Worm (Caenorhabditis elegans) whole organism, midembryonic: ENCODE data around the gene T19B10.2.

Experiments
- T22C8.4 ChIP-seq: fragments of 200-800 bp; sonication (Bioruptor generic); IDR thresholded peaks from 2 replicates; pipeline ENCODE4 v1.3.6; 2022; ENCODE audit warnings: missing genetic modification characterization, missing compliant biosample characterization
- cog-1 ChIP-seq: sonication (generic microtip); optimal IDR thresholded peaks from 2 replicates; lab custom pipeline; 2016; ENCODE audit warnings: missing genetic modification characterization, missing compliant biosample characterization
- flt-1 ChIP-seq: fragments of 200-800 bp; sonication (Bioruptor generic); IDR thresholded peaks from 2 replicates; pipeline ENCODE4 v1.3.6; 2022; ENCODE audit warnings: missing genetic modification characterization, missing compliant biosample characterization
- klf-2 ChIP-seq: fragments of 200-800 bp; sonication (Bioruptor generic); conservative IDR thresholded peaks from 2 replicates; pipeline ENCODE4 v1.3.6; 2022; ENCODE audit warnings: missing genetic modification reagents, missing genetic modification characterization, missing compliant biosample characterization
- med-1 ChIP-seq: sonication (generic microtip); optimal IDR thresholded peaks from 2 replicates; lab custom pipeline; 2017; ENCODE audit warnings: missing genetic modification characterization, mild to moderate bottlenecking, missing compliant biosample characterization, antibody characterized with exemption, missing genetic modification reagents; ENCODE audit not compliant: insufficient read depth
- ref-1 ChIP-seq: fragments of 200-800 bp; sonication (Bioruptor generic); conservative IDR thresholded peaks from 2 replicates; pipeline ENCODE4 v1.3.6; 2022; ENCODE audit warnings: missing genetic modification reagents, missing genetic modification characterization, missing compliant biosample characterization
- tab-1 ChIP-seq: fragments of 200-800 bp; sonication (Bioruptor generic); IDR thresholded peaks from 2 replicates; pipeline ENCODE4 v1.3.6; 2022; ENCODE audit warnings: missing genetic modification characterization, missing compliant biosample characterization
- ztf-23 ChIP-seq: fragments of 200-800 bp; sonication (Bioruptor generic); IDR thresholded peaks from 2 replicates; pipeline ENCODE4 v1.3.6; 2022; ENCODE audit warnings: missing genetic modification reagents, missing genetic modification characterization, missing compliant biosample characterization
- ztf-29 ChIP-seq: fragments of 200-800 bp; sonication (Bioruptor generic); IDR thresholded peaks from 2 replicates; pipeline ENCODE4 v1.3.6; 2022; ENCODE audit warnings: missing genetic modification reagents, missing genetic modification characterization, missing compliant biosample characterization

T19B10.2 gene

ce11 chrV:11198094-11198493 lies 23.0 kb upstream of the T19B10.2 start:
- TF ChIP-seq klf-2 (GFP tag; lab: Robert Waterston, UW) (no peak), cog-1 (tag; lab: Kevin White, UChicago) (no peak), tab-1 (no peak), T22C8.4 (GFP tag; lab: Robert Waterston, UW) (no peak), ref-1 (GFP tag; lab: Robert Waterston, UW) (no peak), med-1 (no peak), ztf-29 (GFP tag; lab: Robert Waterston, UW) (no peak), flt-1 (GFP tag; lab: Robert Waterston, UW) (no peak), ztf-23 (GFP tag; lab: Robert Waterston, UW) (no peak)

ce11 chrV:11199497-11199896 lies 21.6 kb upstream of the T19B10.2 start:
- no peak for TF ChIP-seq ref-1 (GFP tag; lab: Robert Waterston, UW)
- no peak for TF ChIP-seq ztf-23 (GFP tag; lab: Robert Waterston, UW)
- no peak for TF ChIP-seq klf-2 (GFP tag; lab: Robert Waterston, UW)
- TF ChIP-seq ztf-29 (GFP tag; lab: Robert Waterston, UW): no peak
- TF ChIP-seq flt-1 (GFP tag; lab: Robert Waterston, UW): no peak
- TF ChIP-seq med-1: no peak
- no peak for TF ChIP-seq cog-1 (tag; lab: Kevin White, UChicago)
- TF ChIP-seq T22C8.4 (GFP tag; lab: Robert Waterston, UW): no peak
- TF ChIP-seq tab-1: no peak

DNA sequence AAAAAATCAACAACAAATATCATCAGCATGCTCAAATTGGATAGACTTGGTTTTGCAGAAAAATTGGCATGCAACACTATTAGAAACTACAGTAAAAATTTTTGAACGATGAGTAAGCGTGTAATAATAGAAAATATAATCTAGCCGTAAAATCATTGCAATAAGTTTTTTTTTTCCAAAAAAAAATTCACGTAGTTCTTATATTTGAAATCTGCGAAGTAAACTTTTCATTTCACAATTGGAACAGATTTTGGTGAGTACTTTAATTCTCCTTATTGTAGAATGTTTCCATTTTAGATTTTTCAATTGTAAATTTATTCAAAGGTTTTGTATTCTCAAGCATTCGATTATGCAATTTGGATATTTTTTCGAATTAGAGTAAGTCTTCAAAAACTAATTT lies 20.8 kb upstream of the T19B10.2 start, which contains the start of gene K10D6.3:
Gene K10D6.3 (plus strand): TSS at position 301 of the 400 bp plus-strand sequence.
- no peak for TF ChIP-seq cog-1 (tag; lab: Kevin White, UChicago)
- no peak for TF ChIP-seq T22C8.4 (GFP tag; lab: Robert Waterston, UW)
- TF ChIP-seq med-1: no peak
- no peak for TF ChIP-seq ztf-23 (GFP tag; lab: Robert Waterston, UW)
- TF ChIP-seq flt-1 (GFP tag; lab: Robert Waterston, UW): no peak

- no peak for TF ChIP-seq tab-1
Observed at ce11 chrV:11201826-11202565, 19.1 kb upstream of the T19B10.2 start, which contains the start of gene K10D6.4. TSS of gene K10D6.4 (plus strand) at chrV:11201925.

DNA sequence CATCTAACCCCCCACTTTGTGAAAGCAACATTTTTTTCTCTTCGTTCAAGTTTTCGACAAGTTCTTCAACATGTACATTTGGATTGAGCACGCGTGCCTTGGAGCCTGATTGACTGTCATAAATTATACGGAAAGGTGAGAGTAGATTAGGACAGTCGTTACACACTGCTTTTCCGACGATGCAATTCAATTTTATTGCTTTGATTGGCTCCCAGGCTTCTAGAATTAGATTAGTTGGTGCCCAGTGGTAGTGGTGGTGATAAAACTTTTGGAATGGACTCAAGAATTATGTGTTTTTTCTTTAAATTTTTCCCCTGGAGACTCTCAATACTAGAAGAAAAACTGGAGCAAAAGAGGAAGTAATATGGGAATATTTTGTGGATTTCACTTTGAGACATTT lies 16.6 kb upstream of the T19B10.2 start:
- TF ChIP-seq ref-1 (GFP tag; lab: Robert Waterston, UW) (no peak), flt-1 (GFP tag; lab: Robert Waterston, UW) (no peak), med-1 (no peak), ztf-23 (GFP tag; lab: Robert Waterston, UW) (no peak), ztf-29 (GFP tag; lab: Robert Waterston, UW) (no peak), T22C8.4 (GFP tag; lab: Robert Waterston, UW) (no peak), tab-1 (no peak), cog-1 (tag; lab: Kevin White, UChicago) (no peak), klf-2 (GFP tag; lab: Robert Waterston, UW) (no peak)

- TF ChIP-seq T22C8.4 (GFP tag; lab: Robert Waterston, UW) (no peak), ztf-29 (GFP tag; lab: Robert Waterston, UW) (no peak), tab-1 (no peak), ref-1 (GFP tag; lab: Robert Waterston, UW) (no peak), flt-1 (GFP tag; lab: Robert Waterston, UW) (no peak), ztf-23 (GFP tag; lab: Robert Waterston, UW) (no peak), cog-1 (tag; lab: Kevin White, UChicago) (no peak), klf-2 (GFP tag; lab: Robert Waterston, UW) (no peak), med-1 (no peak)
Observed at ce11 chrV:11206467-11206866, 14.6 kb upstream of the T19B10.2 start.

DNA sequence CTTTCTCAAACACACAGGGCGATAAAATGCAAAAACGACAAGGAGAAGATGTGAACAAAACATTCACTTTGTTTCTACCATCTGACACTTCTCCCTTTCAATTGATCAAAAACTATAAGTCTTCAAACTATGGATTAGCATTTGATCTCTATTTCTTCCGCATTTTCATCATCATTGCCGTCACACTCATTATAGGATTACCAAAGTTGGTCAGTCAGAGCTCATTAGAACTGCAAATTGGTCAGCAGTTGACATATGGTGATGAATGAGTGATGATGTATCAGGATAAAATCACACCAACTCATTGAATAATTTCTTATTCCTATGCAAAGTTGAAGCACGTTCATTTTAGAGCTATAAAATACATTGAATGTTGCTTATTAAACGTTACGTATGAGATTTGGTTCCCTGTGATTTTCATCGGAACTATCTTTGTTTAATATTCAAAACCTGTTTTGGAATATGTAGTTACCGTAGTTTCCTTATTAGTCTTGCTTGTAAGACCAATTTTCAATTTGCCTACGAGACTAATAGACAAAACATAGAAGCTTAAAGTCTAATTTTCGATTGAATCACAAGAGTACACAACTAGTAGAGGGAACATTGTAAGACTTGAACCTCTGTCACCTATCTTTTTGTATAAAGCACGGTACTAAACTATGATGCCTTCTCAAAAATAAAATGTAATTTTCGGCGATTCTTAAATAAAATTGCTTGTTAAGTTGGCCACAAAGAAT lies 11.5 kb upstream of the T19B10.2 start:
- no peak for TF ChIP-seq cog-1 (tag; lab: Kevin White, UChicago)
- TF ChIP-seq T22C8.4 (GFP tag; lab: Robert Waterston, UW): no peak
- no peak for TF ChIP-seq ztf-23 (GFP tag; lab: Robert Waterston, UW)
- TF ChIP-seq ztf-29 (GFP tag; lab: Robert Waterston, UW): no peak
- no peak for TF ChIP-seq klf-2 (GFP tag; lab: Robert Waterston, UW)
- no peak for TF ChIP-seq med-1
- TF ChIP-seq tab-1: no peak
- no peak for TF ChIP-seq ref-1 (GFP tag; lab: Robert Waterston, UW)

DNA sequence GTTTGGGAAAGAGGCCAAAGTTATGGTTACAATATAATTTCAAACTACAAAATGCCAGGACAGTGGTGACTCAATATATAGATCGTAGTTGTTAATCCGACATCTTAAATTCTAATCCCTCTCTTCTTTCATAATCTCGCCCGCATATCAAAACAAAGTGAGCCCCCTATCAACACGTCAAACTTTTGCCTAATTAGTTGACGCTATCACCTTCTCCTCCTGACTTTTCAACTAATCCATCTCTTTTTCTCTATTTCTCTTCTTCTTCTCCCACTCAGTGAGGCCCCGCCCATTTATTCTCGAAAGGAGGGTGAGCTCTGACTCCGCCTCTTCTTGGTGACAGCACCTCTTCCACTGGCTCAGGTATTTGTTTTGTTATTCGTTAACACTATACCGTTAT lies 9.8 kb upstream of the T19B10.2 start:
- TF ChIP-seq T22C8.4 (GFP tag; lab: Robert Waterston, UW) (no peak), med-1 (no peak), ztf-29 (GFP tag; lab: Robert Waterston, UW) (no peak)

ce11 chrV:11214569-11214968 lies 6.5 kb upstream of the T19B10.2 start:
- no peak for TF ChIP-seq ztf-29 (GFP tag; lab: Robert Waterston, UW)
- no peak for TF ChIP-seq T22C8.4 (GFP tag; lab: Robert Waterston, UW)
- no peak for TF ChIP-seq klf-2 (GFP tag; lab: Robert Waterston, UW)
- no peak for TF ChIP-seq ztf-23 (GFP tag; lab: Robert Waterston, UW)
- TF ChIP-seq med-1: no peak
- TF ChIP-seq flt-1 (GFP tag; lab: Robert Waterston, UW): no peak
- no peak for TF ChIP-seq ref-1 (GFP tag; lab: Robert Waterston, UW)
- no peak for TF ChIP-seq tab-1
- no peak for TF ChIP-seq cog-1 (tag; lab: Kevin White, UChicago)
